Worm (Caenorhabditis elegans): Measurements from ENCODE around the gene F55B12.10.

DNA sequence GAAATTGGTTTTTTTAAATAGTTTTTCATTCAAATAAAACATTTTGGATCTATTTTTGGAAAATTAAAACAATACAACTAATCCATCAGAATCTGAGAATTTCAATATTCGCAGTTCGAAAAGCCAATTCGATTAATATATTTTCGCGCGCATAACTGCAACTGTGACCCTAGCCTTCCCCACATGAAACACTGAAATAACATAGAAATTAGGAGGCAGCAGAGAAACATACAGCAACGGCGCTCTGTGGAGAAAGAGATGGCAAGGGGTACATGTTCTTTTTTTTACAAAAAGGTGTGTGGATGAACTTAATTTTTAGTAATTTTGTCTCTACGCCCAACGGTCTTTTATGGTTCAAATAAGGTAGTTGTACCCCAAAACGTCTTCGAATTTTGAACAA, 40.6 kb downstream of the F55B12.10 start:
- no peak for TF ChIP-seq him-1 (tag; optimal IDR thresholded peaks at IDR 0.05)
- no peak for TF ChIP-seq dao-5 (tag; optimal IDR thresholded peaks at IDR 0.05)
- no peak for TF ChIP-seq W03F9.2 (tag; optimal IDR thresholded peaks at IDR 0.05)
